Fruit fly (Drosophila melanogaster) whole organism, adult: ENCODE measurements around the gene Spn28Db.

Experiments
- CG12768 ChIP-seq: fragments of 200-800 bp; sonication (Bioruptor generic); optimal IDR thresholded peaks from 2 replicates; lab custom pipeline; 2017; ENCODE audit warnings: missing biosample characterization, missing genetic modification characterization, mild to moderate bottlenecking, moderate library complexity, missing genetic modification reagents
- CG14711 ChIP-seq: fragments of 200-800 bp; sonication (Bioruptor generic); optimal IDR thresholded peaks from 2 replicates; lab custom pipeline; 2018; ENCODE audit warnings: missing biosample characterization, mild to moderate bottlenecking, missing genetic modification characterization, moderate library complexity
- CG1620 ChIP-seq: fragments of 200-800 bp; sonication (Bioruptor generic); optimal IDR thresholded peaks from 2 replicates; lab custom pipeline; 2016; ENCODE audit warnings: missing biosample characterization, missing genetic modification characterization
- CG33017 ChIP-seq: fragments of 200-800 bp; sonication (Bioruptor generic); optimal IDR thresholded peaks from 2 replicates; lab custom pipeline; 2018; ENCODE audit warnings: missing biosample characterization, mild to moderate bottlenecking, missing genetic modification characterization, moderate library complexity
- CG5204 ChIP-seq: fragments of 200-800 bp; sonication (Bioruptor generic); optimal IDR thresholded peaks from 2 replicates; lab custom pipeline; 2016; ENCODE audit warnings: missing biosample characterization, missing genetic modification characterization
- CG7101 ChIP-seq: fragments of 200-800 bp; sonication (Bioruptor generic); optimal IDR thresholded peaks from 2 replicates; lab custom pipeline; 2018; ENCODE audit warnings: missing biosample characterization, mild to moderate bottlenecking, missing genetic modification characterization, moderate library complexity
- Clk ChIP-seq: fragments of 200-800 bp; sonication (Bioruptor generic); optimal IDR thresholded peaks from 2 replicates; lab custom pipeline; 2017; ENCODE audit warnings: missing biosample characterization, missing genetic modification characterization
- Crg-1 ChIP-seq: fragments of 200-800 bp; sonication (Bioruptor generic); optimal IDR thresholded peaks from 2 replicates; lab custom pipeline; 2016; ENCODE audit warnings: missing biosample characterization, missing genetic modification characterization
- Hr96 ChIP-seq: fragments of 200-800 bp; sonication (Bioruptor generic); optimal IDR thresholded peaks from 2 replicates; lab custom pipeline; 2016; ENCODE audit warnings: missing biosample characterization, missing genetic modification characterization
- bab1 ChIP-seq: fragments of 200-800 bp; sonication (Bioruptor generic); optimal IDR thresholded peaks from 3 replicates; lab custom pipeline; 2019; ENCODE audit warnings: missing biosample characterization, mild to moderate bottlenecking, missing genetic modification characterization, moderate library complexity
- cnc ChIP-seq, 2 experiments: fragments of >200 bp; optimal IDR thresholded peaks; 2 replicates each; lab custom pipeline; 2017
- kay ChIP-seq: fragments of 200-800 bp; sonication (Bioruptor generic); peaks from one replicate; lab custom pipeline; 2016; ENCODE audit warnings: missing biosample characterization, missing genetic modification characterization, borderline replicate concordance
- tj ChIP-seq: fragments of 200-800 bp; sonication (Bioruptor generic); optimal IDR thresholded peaks from 3 replicates; lab custom pipeline; 2017; ENCODE audit warnings: missing biosample characterization, mild to moderate bottlenecking, missing genetic modification characterization, moderate library complexity

dm6 chr2L:7872680-7873079, 17.8 kb downstream of the Spn28Db start:
- TF ChIP-seq CG33017 (tag; lab: Kevin White, UChicago) (no peak), CG1620 (no peak), CG14711 (tag; lab: Kevin White, UChicago) (no peak), kay (no peak), Hr96 (GFP tag; lab: Kevin White, UChicago) (no peak), cnc (optimal IDR thresholded peaks at IDR 0.05; lab: Kevin White, UChicago) (no peak), CG7101 (tag; lab: Kevin White, UChicago) (no peak), CG5204 (GFP tag; lab: Kevin White, UChicago) (no peak), bab1 (GFP tag; lab: Kevin White, UChicago) (no peak), tj (GFP tag; lab: Kevin White, UChicago) (no peak), Clk (no peak), CG12768 (no peak), Crg-1 (GFP tag; lab: Kevin White, UChicago) (no peak)
